Comparison of ENCODE assay signal across 2 fruit fly cellular contexts in the genomic region with DNA sequence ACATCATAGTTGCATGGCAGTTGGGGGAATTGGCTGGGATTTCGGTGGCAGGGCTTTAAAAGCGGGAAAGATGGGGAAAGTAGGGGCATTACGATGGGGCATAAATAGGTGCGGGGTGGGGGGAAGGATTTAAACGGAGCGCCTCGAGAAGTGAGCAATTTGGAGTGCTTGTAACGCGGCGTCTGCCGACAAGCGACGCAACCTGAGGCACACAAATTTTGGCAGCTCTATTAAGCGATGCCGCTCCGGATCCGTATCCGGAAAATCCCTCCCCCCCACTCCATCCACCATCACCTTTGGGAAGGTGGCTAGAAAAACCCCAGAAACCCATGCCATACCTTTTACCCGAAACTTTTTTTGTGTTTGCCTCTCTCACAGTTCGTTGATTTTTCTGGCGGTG.
TF ChIP-seq lines count a peak whose summit lies in the region.

No protein-coding gene starts in this region.

- TF ChIP-seq CTCF in whole organism, embryonic (GFP tag; optimal IDR thresholded peaks at IDR 0.05; lab: Kevin White, UChicago): no peak

TF ChIP-seq in whole organism, embryonic, 481 proteins besides CTCF, POLR2A, EP300 and RAD21:
- TF ChIP-seq crol (GFP tag; IDR thresholded peaks at IDR 0.05; lab: Robert Waterston, UW) (0 out of 2 replicates have a peak, but pooled peaks have one; percentile 12), lmd (GFP tag; IDR thresholded peaks at IDR 0.05; lab: Robert Waterston, UW) (no peak), Nf-YA (GFP tag; IDR thresholded peaks at IDR 0.05; lab: Robert Waterston, UW) (no peak), ERR (GFP tag; optimal IDR thresholded peaks at IDR 0.05; lab: Kevin White, UChicago) (no peak), CG11696 (GFP tag; IDR thresholded peaks at IDR 0.05; lab: Robert Waterston, UW) (peak; percentile 35; the same call in 1 of the 2 replicates), Stat92E (GFP tag; optimal IDR thresholded peaks at IDR 0.05; lab: Kevin White, UChicago) (peak in 1 of 3 experiments; percentile 20), CG6791 (GFP tag; IDR thresholded peaks at IDR 0.05; lab: Robert Waterston, UW; ENCODE audit: partially characterized antibody) (0 out of 3 replicates have a peak, but pooled peaks have one; percentile 32), knrl (GFP tag; IDR thresholded peaks at IDR 0.05; lab: Robert Waterston, UW; ENCODE audit: partially characterized antibody) (no peak), abd-A (tag; optimal IDR thresholded peaks at IDR 0.05; lab: Kevin White, UChicago) (peak; percentile 3), so (GFP tag; IDR thresholded peaks at IDR 0.05; lab: Robert Waterston, UW) (no peak), otp (GFP tag; IDR thresholded peaks at IDR 0.05; lab: Robert Waterston, UW) (0 out of 3 replicates have a peak, but pooled peaks have one; percentile 12), CG32532 (GFP tag; IDR thresholded peaks at IDR 0.05; lab: Robert Waterston, UW) (peak; percentile 52; the same call in 1 of the 2 replicates), HLH3B (GFP tag; IDR thresholded peaks at IDR 0.05; lab: Robert Waterston, UW) (0 out of 2 replicates have a peak, but pooled peaks have one; percentile 8), CG11085 (GFP tag; IDR thresholded peaks at IDR 0.05; lab: Robert Waterston, UW) (peak; percentile 22; the same call in 1 of the 2 replicates)
TF ChIP-seq in whole organism, embryonic: peak in this region for 9.

TF ChIP-seq in whole organism, prepupa, 60 proteins besides CTCF, POLR2A, EP300 and RAD21:
- TF ChIP-seq CG6163 (GFP tag; IDR thresholded peaks at IDR 0.05; lab: Robert Waterston, UW) (peak; percentile 73; the same call in 2 of the 3 replicates), lz (GFP tag; optimal IDR thresholded peaks at IDR 0.05; lab: Kevin White, UChicago) (no peak)
TF ChIP-seq in whole organism, prepupa: peak in this region for 1.
